Fruit fly (Drosophila melanogaster): ENCODE measurements around the gene CG5421.

Gene CG5421

DNA sequence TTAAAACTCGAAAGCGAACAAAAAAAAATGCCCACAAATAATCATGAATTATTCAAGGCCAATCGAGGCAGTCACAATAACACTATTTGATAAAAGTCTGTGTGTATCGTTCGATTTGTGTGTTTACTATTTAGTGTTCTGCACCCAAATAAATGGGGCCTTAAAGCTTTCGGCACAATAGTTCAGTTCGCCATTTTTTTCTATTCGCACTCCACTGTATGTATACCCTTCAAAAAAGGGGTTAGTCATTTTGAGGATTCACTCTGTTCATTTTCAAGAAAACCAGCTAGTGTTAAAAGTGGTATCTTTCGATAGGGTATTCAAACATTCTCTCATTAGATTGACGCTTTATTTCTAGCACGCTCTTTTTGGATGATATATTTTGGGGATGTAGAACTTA is 19.7 kb upstream of the CG5421 start (continued):
- TF ChIP-seq CG17186 (GFP tag; optimal IDR thresholded peaks at IDR 0.05) = no peak
- no peak for TF ChIP-seq CG9215 (GFP tag; IDR thresholded peaks at IDR 0.05)
- TF ChIP-seq esg (GFP tag; conservative IDR thresholded peaks at IDR 0.05) = no peak
- TF ChIP-seq dpn (GFP tag; optimal IDR thresholded peaks at IDR 0.05) = peak; percentile 39 to 52
- peak; percentile 17 for TF ChIP-seq Deaf1 (tag; optimal IDR thresholded peaks at IDR 0.05)
- no peak for TF ChIP-seq CG7963 (GFP tag; IDR thresholded peaks at IDR 0.05; ENCODE audit: partially characterized antibody)
- no peak for TF ChIP-seq CG2129 (GFP tag; IDR thresholded peaks at IDR 0.05; ENCODE audit: partially characterized antibody)
- TF ChIP-seq CG11247 (GFP tag; IDR thresholded peaks at IDR 0.05) = peak; percentile 39; the same call in 1 of the 2 replicates
- TF ChIP-seq chn (GFP tag; optimal IDR thresholded peaks at IDR 0.05) = peak; percentile 5
- no peak for TF ChIP-seq ken (GFP tag; IDR thresholded peaks at IDR 0.05)
- TF ChIP-seq Stat92E (GFP tag; optimal IDR thresholded peaks at IDR 0.05) = no peak
- TF ChIP-seq Sox100B (GFP tag; optimal IDR thresholded peaks at IDR 0.05) = no peak
- TF ChIP-seq ssp (GFP tag; IDR thresholded peaks at IDR 0.05) = no peak
- peak; percentile 11 to 12 for TF ChIP-seq Hr51 (GFP tag; optimal IDR thresholded peaks at IDR 0.05)
- no peak for TF ChIP-seq Lim3 (GFP tag; IDR thresholded peaks at IDR 0.05)
- no peak for TF ChIP-seq toy (GFP tag; IDR thresholded peaks at IDR 0.05)
- peak; percentile 25 for TF ChIP-seq CG15011 (GFP tag; optimal IDR thresholded peaks at IDR 0.05)
- no peak for TF ChIP-seq Hey (tag; optimal IDR thresholded peaks at IDR 0.05)
- TF ChIP-seq tin (GFP tag; optimal IDR thresholded peaks at IDR 0.05) = no peak
- TF ChIP-seq CoRest (tag; optimal IDR thresholded peaks at IDR 0.05) = peak; percentile 50
- TF ChIP-seq kni (GFP tag; optimal IDR thresholded peaks at IDR 0.05) = no peak
- TF ChIP-seq Eip74EF (GFP tag; optimal IDR thresholded peaks at IDR 0.05) = no peak
- no peak for TF ChIP-seq ac (GFP tag; optimal IDR thresholded peaks at IDR 0.05)
- peak; percentile 17 for TF ChIP-seq kay (GFP tag; optimal IDR thresholded peaks at IDR 0.05)
- TF ChIP-seq Mrtf (GFP tag; IDR thresholded peaks at IDR 0.05) = peak; percentile 39; the same call in 1 of the 3 replicates
- peak; percentile 19; the same call in 1 of the 3 replicates for TF ChIP-seq CG11695 (GFP tag; IDR thresholded peaks at IDR 0.05)
- no peak for TF ChIP-seq CG10321 (GFP tag; IDR thresholded peaks at IDR 0.05)
- TF ChIP-seq CG8290 (GFP tag; optimal IDR thresholded peaks at IDR 0.05) = no peak
- peak in 1 of 2 experiments; percentile 90 for TF ChIP-seq CG8290 (tag; optimal IDR thresholded peaks at IDR 0.05)
- no peak for TF ChIP-seq TFAM (GFP tag; optimal IDR thresholded peaks at IDR 0.05)
- peak; percentile 21 for TF ChIP-seq CG1647 (GFP tag; optimal IDR thresholded peaks at IDR 0.05)
- TF ChIP-seq bowl (GFP tag; IDR thresholded peaks at IDR 0.05) = peak; percentile 21; the same call in 1 of the 2 replicates
- no peak for TF ChIP-seq CG42726 (GFP tag; IDR thresholded peaks at IDR 0.05; ENCODE audit: partially characterized antibody)
- peak; percentile 42 for TF ChIP-seq Myb (GFP tag; optimal IDR thresholded peaks at IDR 0.05)
- TF ChIP-seq dysf (GFP tag; IDR thresholded peaks at IDR 0.05) = peak; percentile 70; the same call in 2 of the 3 replicates
- TF ChIP-seq CG3995 (GFP tag; optimal IDR thresholded peaks at IDR 0.05) = peak; percentile 19
- TF ChIP-seq caup (GFP tag; optimal IDR thresholded peaks at IDR 0.05; ENCODE audit: severe bottlenecking) = peak; percentile 42
- TF ChIP-seq eyg (GFP tag; optimal IDR thresholded peaks at IDR 0.05) = no peak
- TF ChIP-seq Opbp (GFP tag; IDR thresholded peaks at IDR 0.05; ENCODE audit: partially characterized antibody) = no peak
- TF ChIP-seq exex (tag; optimal IDR thresholded peaks at IDR 0.05) = peak; percentile 61
- TF ChIP-seq phol (tag; optimal IDR thresholded peaks at IDR 0.05) = no peak
- peak; percentile 33 for TF ChIP-seq emc (GFP tag; optimal IDR thresholded peaks at IDR 0.05)
- TF ChIP-seq prd (optimal IDR thresholded peaks at IDR 0.05) = no peak
- TF ChIP-seq prd (GFP tag; IDR thresholded peaks at IDR 0.05) = peak; percentile 56; the same call in 2 of the 3 replicates
- no peak for TF ChIP-seq CG10462 (GFP tag; optimal IDR thresholded peaks at IDR 0.05)
- no peak for TF ChIP-seq YL-1 (GFP tag; optimal IDR thresholded peaks at IDR 0.05)
- no peak for TF ChIP-seq Drgx (GFP tag; IDR thresholded peaks at IDR 0.05)
- no peak for TF ChIP-seq croc (GFP tag; conservative IDR thresholded peaks at IDR 0.05)
- no peak for TF ChIP-seq chif (GFP tag; optimal IDR thresholded peaks at IDR 0.05)
- no peak for TF ChIP-seq lola (GFP tag; optimal IDR thresholded peaks at IDR 0.05)
- TF ChIP-seq D19A (tag; optimal IDR thresholded peaks at IDR 0.05) = peak; percentile 89

All from whole organism, embryonic.